Fruit fly (Drosophila melanogaster): Measurements from ENCODE around the gene Atg101.

Atg101 gene

dm6 chrX:18791368-18791767 is at the start of gene Atg101:
TSS of gene Atg101 (plus strand) at chrX:18791668.
- no peak for TF ChIP-seq emc (GFP tag; optimal IDR thresholded peaks at IDR 0.05)
- TF ChIP-seq HmgZ (tag; optimal IDR thresholded peaks at IDR 0.05): no peak
- no peak for TF ChIP-seq fd102C (GFP tag; optimal IDR thresholded peaks at IDR 0.05)
- no peak for TF ChIP-seq Gug (GFP tag; IDR thresholded peaks at IDR 0.05)
- TF ChIP-seq CG14860 (GFP tag; IDR thresholded peaks at IDR 0.05; ENCODE audit: partially characterized antibody): no peak
- TF ChIP-seq Ssrp (tag; optimal IDR thresholded peaks at IDR 0.05): no peak
- TF ChIP-seq CG1024 (GFP tag; IDR thresholded peaks at IDR 0.05): no peak
- no peak for TF ChIP-seq sima (GFP tag; optimal IDR thresholded peaks at IDR 0.05)
- no peak for TF ChIP-seq trh (GFP tag; optimal IDR thresholded peaks at IDR 0.05)
- TF ChIP-seq gt (GFP tag; IDR thresholded peaks at IDR 0.05): no peak
- TF ChIP-seq sqz (GFP tag; optimal IDR thresholded peaks at IDR 0.05): no peak
- TF ChIP-seq Sox100B (GFP tag; optimal IDR thresholded peaks at IDR 0.05): no peak
- TF ChIP-seq Myb (GFP tag; optimal IDR thresholded peaks at IDR 0.05): no peak
- TF ChIP-seq usp (GFP tag; optimal IDR thresholded peaks at IDR 0.05): no peak
- no peak for TF ChIP-seq mld (GFP tag; IDR thresholded peaks at IDR 0.05; ENCODE audit: partially characterized antibody)
- no peak for TF ChIP-seq repo (GFP tag; optimal IDR thresholded peaks at IDR 0.05)
- no peak for TF ChIP-seq CG1792 (GFP tag; optimal IDR thresholded peaks at IDR 0.05)
- TF ChIP-seq CG10267 (tag; optimal IDR thresholded peaks at IDR 0.05): no peak

- no peak for TF ChIP-seq Kr (GFP tag; optimal IDR thresholded peaks at IDR 0.05)
- no peak for TF ChIP-seq h (optimal IDR thresholded peaks at IDR 0.05)
- no peak for TF ChIP-seq nerfin-2 (GFP tag; IDR thresholded peaks at IDR 0.05; ENCODE audit: partially characterized antibody)
- TF ChIP-seq Hr78 (GFP tag; optimal IDR thresholded peaks at IDR 0.05): no peak
- no peak for TF ChIP-seq CG13624 (GFP tag; optimal IDR thresholded peaks at IDR 0.05)
- no peak for TF ChIP-seq dmrt99B (tag; optimal IDR thresholded peaks at IDR 0.05)
- TF ChIP-seq ash1 (GFP tag; optimal IDR thresholded peaks at IDR 0.05): no peak
- TF ChIP-seq CoRest (tag; optimal IDR thresholded peaks at IDR 0.05): no peak
- no peak for TF ChIP-seq fd3F (GFP tag; optimal IDR thresholded peaks at IDR 0.05)
- no peak for TF ChIP-seq nau (GFP tag; optimal IDR thresholded peaks at IDR 0.05)
- TF ChIP-seq CG11247 (GFP tag; IDR thresholded peaks at IDR 0.05): no peak
- TF ChIP-seq org-1 (GFP tag; optimal IDR thresholded peaks at IDR 0.05): no peak
- TF ChIP-seq HmgZ (tag; optimal IDR thresholded peaks at IDR 0.05): no peak
- TF ChIP-seq disco-r (GFP tag; optimal IDR thresholded peaks at IDR 0.05): no peak
- no peak for TF ChIP-seq Antp (GFP tag; optimal IDR thresholded peaks at IDR 0.05)
- TF ChIP-seq CG16779 (GFP tag; IDR thresholded peaks at IDR 0.05): no peak
- no peak for TF ChIP-seq CG9609 (GFP tag; optimal IDR thresholded peaks at IDR 0.05)
- no peak for TF ChIP-seq Atf6 (GFP tag; IDR thresholded peaks at IDR 0.05)
- no peak for TF ChIP-seq H2.0 (GFP tag; IDR thresholded peaks at IDR 0.05)
Measured at dm6 chrX:18748206-18748605, 43.3 kb upstream of the Atg101 start, which contains the start of gene CG12609. TSS of gene CG12609 (minus strand) at chrX:18748306.

- TF ChIP-seq CG2199 (GFP tag; IDR thresholded peaks at IDR 0.05) (peak; percentile 99), gce (GFP tag; IDR thresholded peaks at IDR 0.05) (no peak)
Measured at dm6 chrX:18771356-18771755, 20.1 kb upstream of the Atg101 start.

- no peak for TF ChIP-seq CG8290 (GFP tag; optimal IDR thresholded peaks at IDR 0.05)
- peak in 1 of 2 experiments; percentile 37 for TF ChIP-seq CG8290 (tag; optimal IDR thresholded peaks at IDR 0.05)
- TF ChIP-seq ranshi (GFP tag; IDR thresholded peaks at IDR 0.05): no peak
- TF ChIP-seq CG2199 (GFP tag; IDR thresholded peaks at IDR 0.05): peak; percentile 86
- TF ChIP-seq Opbp (GFP tag; IDR thresholded peaks at IDR 0.05; ENCODE audit: partially characterized antibody): peak; percentile 43; the same call in 1 of the 3 replicates
- TF ChIP-seq ci (GFP tag; IDR thresholded peaks at IDR 0.05): 0 out of 3 replicates have a peak, but pooled peaks have one; percentile 33
- peak; percentile 48 for TF ChIP-seq CG8478 (optimal IDR thresholded peaks at IDR 0.05)
- no peak for TF ChIP-seq CG18011 (GFP tag; optimal IDR thresholded peaks at IDR 0.05)
- 0 out of 2 replicates have a peak, but pooled peaks have one; percentile 10 for TF ChIP-seq CG13287 (GFP tag; IDR thresholded peaks at IDR 0.05; ENCODE audit: partially characterized antibody)
- no peak for TF ChIP-seq ac (GFP tag; optimal IDR thresholded peaks at IDR 0.05)
- TF ChIP-seq CG17612 (GFP tag; IDR thresholded peaks at IDR 0.05): peak; percentile 52; the same call in 1 of the 2 replicates
- TF ChIP-seq sens (GFP tag): peak; percentile 44
- TF ChIP-seq CG11456 (GFP tag; IDR thresholded peaks at IDR 0.05): 0 out of 3 replicates have a peak, but pooled peaks have one; percentile 35
- peak; percentile 73 for TF ChIP-seq crol (GFP tag; IDR thresholded peaks at IDR 0.05)
Measured at dm6 chrX:18771995-18772394, 19.5 kb upstream of the Atg101 start.
